Worm (Caenorhabditis elegans) whole organism, L4 larva: ENCODE data around the gene C18H7.11.
A peak's percentile ranks its signal among the peaks of the same experiment; 100 is the strongest.

Source experiments
- D1046.2 ChIP-seq: fragments of 200-800 bp; sonication (Bioruptor generic); IDR thresholded peaks from 2 replicates; pipeline ENCODE4 v1.3.6; 2022; ENCODE audit warnings: missing genetic modification characterization, missing compliant biosample characterization
- F37D6.2 ChIP-seq: sonication (generic microtip); optimal IDR thresholded peaks from 2 replicates; lab custom pipeline; 2016; ENCODE audit warnings: mild to moderate bottlenecking, missing genetic modification characterization, missing compliant biosample characterization
- F44E2.7 ChIP-seq: fragments of 200-800 bp; sonication (Bioruptor generic); IDR thresholded peaks from 2 replicates; pipeline ENCODE4 v2.1.2; 2022; ENCODE audit warnings: missing genetic modification characterization, missing compliant biosample characterization
- Y105C5A.15 ChIP-seq: fragments of 200-800 bp; sonication (Bioruptor generic); IDR thresholded peaks from 2 replicates; pipeline ENCODE4 v1.3.6; 2022; ENCODE audit warnings: missing genetic modification characterization, missing compliant biosample characterization
- Y48G9A.11 ChIP-seq: fragments of 200-800 bp; sonication (Bioruptor generic); IDR thresholded peaks from 2 replicates; pipeline ENCODE4 v1.3.6; 2022; ENCODE audit warnings: missing genetic modification reagents, missing genetic modification characterization, missing compliant biosample characterization
- aha-1 ChIP-seq: fragments of 150-350 bp; peaks from one replicate; lab custom pipeline; 2014; ENCODE audit warnings: missing biosample characterization, missing genetic modification characterization
- aly-2 ChIP-seq: sonication (generic microtip); optimal IDR thresholded peaks from 2 replicates; lab custom pipeline; 2018; ENCODE audit warnings: missing biosample characterization, missing genetic modification characterization
- arid-1 ChIP-seq: fragments of 200-800 bp; sonication (Bioruptor generic); conservative IDR thresholded peaks from 2 replicates; pipeline ENCODE4 v1.3.6; 2022; ENCODE audit warnings: missing genetic modification reagents, missing genetic modification characterization, missing compliant biosample characterization
- attf-4 ChIP-seq: sonication (generic microtip); optimal IDR thresholded peaks from 3 replicates; lab custom pipeline; 2017; ENCODE audit warnings: missing biosample characterization, missing genetic modification characterization
- ceh-28 ChIP-seq: fragments of 150-350 bp; optimal IDR thresholded peaks from 2 replicates; lab custom pipeline; 2014; ENCODE audit warnings: missing biosample characterization, missing genetic modification reagents, missing genetic modification characterization
- ceh-44 ChIP-seq: fragments of 200-800 bp; sonication (Bioruptor generic); IDR thresholded peaks from 2 replicates; pipeline ENCODE4 v1.3.6; 2022; ENCODE audit warnings: missing genetic modification reagents, missing genetic modification characterization, missing compliant biosample characterization
- ceh-82 ChIP-seq: sonication (generic microtip); optimal IDR thresholded peaks from 2 replicates; lab custom pipeline; 2017; ENCODE audit warnings: missing biosample characterization, missing genetic modification characterization
- daf-16 ChIP-seq, 3 experiments: sonication (generic microtip); optimal IDR thresholded peaks; 2 replicates each; lab custom pipeline; 2016 to 2017; ENCODE audit warnings: missing genetic modification characterization in 3 of 3, missing genetic modification reagents in 3 of 3, mild to moderate bottlenecking in 2 of 3, missing compliant biosample characterization in 2 of 3, missing biosample characterization in 1 of 3, moderate library complexity in 1 of 3
- dmd-9 ChIP-seq: fragments of 200-800 bp; sonication (Bioruptor generic); IDR thresholded peaks from 2 replicates; pipeline ENCODE4 v1.3.6; 2022; ENCODE audit warnings: missing genetic modification reagents, missing genetic modification characterization, missing compliant biosample characterization
- dve-1 ChIP-seq: sonication (generic microtip); optimal IDR thresholded peaks from 2 replicates; lab custom pipeline; 2017; ENCODE audit warnings: antibody characterized with exemption, mild to moderate bottlenecking, missing genetic modification characterization, missing compliant biosample characterization; ENCODE audit not compliant: insufficient read depth
- egl-27 ChIP-seq: sonication (generic microtip); optimal IDR thresholded peaks from 3 replicates; lab custom pipeline; 2017; ENCODE audit warnings: missing biosample characterization, missing genetic modification reagents, missing genetic modification characterization
- fkh-10 ChIP-seq: fragments of 150-350 bp; optimal IDR thresholded peaks from 2 replicates; lab custom pipeline; 2014; ENCODE audit warnings: missing biosample characterization, missing genetic modification reagents, missing genetic modification characterization
- hlh-11 ChIP-seq: fragments of 200-800 bp; sonication (Bioruptor generic); optimal IDR thresholded peaks from 2 replicates; lab custom pipeline; 2018; ENCODE audit warnings: mild to moderate bottlenecking, missing genetic modification characterization, missing compliant biosample characterization
- hlh-30 ChIP-seq: sonication (generic microtip); optimal IDR thresholded peaks from 2 replicates; lab custom pipeline; 2017; ENCODE audit warnings: antibody characterized with exemption, mild to moderate bottlenecking, missing genetic modification characterization, missing compliant biosample characterization; ENCODE audit not compliant: insufficient read depth
- lin-13 ChIP-seq: fragments of 150-350 bp; optimal IDR thresholded peaks from 2 replicates; lab custom pipeline; 2014; ENCODE audit warnings: missing biosample characterization, missing genetic modification reagents, missing genetic modification characterization
- lin-15B ChIP-seq: fragments of 150-350 bp; sonication (generic microtip); optimal IDR thresholded peaks from 3 replicates; lab custom pipeline; 2014; ENCODE audit warnings: missing biosample characterization, missing genetic modification characterization
- lin-39 ChIP-seq: fragments of 150-350 bp; optimal IDR thresholded peaks from 2 replicates; lab custom pipeline; 2014; ENCODE audit warnings: missing biosample characterization, missing genetic modification reagents, missing genetic modification characterization
- lir-3 ChIP-seq: sonication (generic microtip); optimal IDR thresholded peaks from 2 replicates; lab custom pipeline; 2016; ENCODE audit warnings: mild to moderate bottlenecking, missing genetic modification characterization, missing compliant biosample characterization
- lsy-2 ChIP-seq, 2 experiments: fragments of 150-350 bp in 1 of 2; sonication (generic microtip) in 1 of 2; optimal IDR thresholded peaks; 2 replicates each; lab custom pipeline; 2014 to 2017; ENCODE audit warnings: missing biosample characterization in 2 of 2, missing genetic modification characterization in 2 of 2
- madf-5 ChIP-seq, 2 experiments: fragments of 200-800 bp; sonication (Bioruptor generic); IDR thresholded peaks; 2 replicates each; pipeline ENCODE4 v1.3.6; 2022; ENCODE audit warnings: missing compliant biosample characterization in 2 of 2, missing genetic modification characterization in 2 of 2
- mep-1 ChIP-seq: fragments of 150-350 bp; sonication (generic microtip); optimal IDR thresholded peaks from 3 replicates; lab custom pipeline; 2014; ENCODE audit warnings: missing biosample characterization, missing genetic modification characterization
- nhr-10 ChIP-seq: fragments of 150-350 bp; optimal IDR thresholded peaks from 2 replicates; lab custom pipeline; 2014; ENCODE audit warnings: missing biosample characterization, missing genetic modification characterization
- nhr-102 ChIP-seq: sonication (generic microtip); optimal IDR thresholded peaks from 2 replicates; lab custom pipeline; 2016; ENCODE audit warnings: mild to moderate bottlenecking, missing genetic modification characterization, moderate library complexity, missing compliant biosample characterization
- nhr-11 ChIP-seq: fragments of 150-350 bp; optimal IDR thresholded peaks from 2 replicates; lab custom pipeline; 2014; ENCODE audit warnings: missing biosample characterization, missing genetic modification characterization
- nhr-41 ChIP-seq: fragments of 200-800 bp; sonication (Bioruptor generic); IDR thresholded peaks from 2 replicates; pipeline ENCODE4 v1.3.6; 2022; ENCODE audit warnings: missing genetic modification reagents, missing genetic modification characterization, missing compliant biosample characterization
- nhr-42 ChIP-seq: fragments of 200-800 bp; sonication (Bioruptor generic); IDR thresholded peaks from 2 replicates; pipeline ENCODE4 v1.3.6; 2022; ENCODE audit warnings: missing genetic modification characterization, missing compliant biosample characterization
- nhr-6 ChIP-seq: fragments of 150-350 bp; optimal IDR thresholded peaks from 2 replicates; lab custom pipeline; 2014; ENCODE audit warnings: missing biosample characterization, missing genetic modification characterization
- php-3 ChIP-seq: fragments of 200-800 bp; sonication (Bioruptor generic); IDR thresholded peaks from 2 replicates; pipeline ENCODE4 v1.3.6; 2022; ENCODE audit warnings: missing genetic modification reagents, missing genetic modification characterization, missing compliant biosample characterization
- rbr-2 ChIP-seq: sonication (generic microtip); optimal IDR thresholded peaks from 2 replicates; lab custom pipeline; 2016; ENCODE audit warnings: missing genotype, missing genetic modification characterization, missing compliant biosample characterization
- sdz-12 ChIP-seq: fragments of 200-800 bp; sonication (Bioruptor generic); optimal IDR thresholded peaks from 2 replicates; lab custom pipeline; 2018; ENCODE audit warnings: mild to moderate bottlenecking, missing genetic modification characterization, missing compliant biosample characterization
- set-16 ChIP-seq: fragments of 200-800 bp; sonication (Bioruptor generic); IDR thresholded peaks from 2 replicates; pipeline ENCODE4 v1.3.6; 2022; ENCODE audit warnings: missing genetic modification reagents, missing genetic modification characterization, missing compliant biosample characterization
- snpc-4 ChIP-seq: fragments of 150-350 bp; optimal IDR thresholded peaks from 2 replicates; lab custom pipeline; 2014; ENCODE audit warnings: missing biosample characterization, missing genetic modification characterization
- tra-1 ChIP-seq: fragments of 200-800 bp; sonication (Bioruptor generic); IDR thresholded peaks from 2 replicates; pipeline ENCODE4 v1.3.6; 2022; ENCODE audit warnings: missing genetic modification reagents, missing genetic modification characterization, missing compliant biosample characterization
- zag-1 ChIP-seq: fragments of 150-350 bp; optimal IDR thresholded peaks from 2 replicates; lab custom pipeline; 2014; ENCODE audit warnings: missing biosample characterization, missing genetic modification characterization

C18H7.11 gene

ce11 chrIV:606055-606454, 9.4 kb downstream of the C18H7.11 start, which contains the start of gene inx-18:
Gene inx-18 (plus strand): TSS chrIV:606355.
- TF ChIP-seq aha-1 (tag; lab: Kevin White, UChicago): peak; percentile 41
- TF ChIP-seq tra-1: no peak
- TF ChIP-seq D1046.2 (GFP tag; lab: Robert Waterston, UW): 0 out of 2 replicates have a peak, but pooled peaks have one; percentile 52

- TF ChIP-seq php-3 (GFP tag; lab: Robert Waterston, UW): no peak
- peak in 1 of 2 experiments; percentile 20 for TF ChIP-seq daf-16 (GFP tag; optimal IDR thresholded peaks at IDR 0.05; lab: Kevin White, UChicago)
- no peak for TF ChIP-seq daf-16 (tag; optimal IDR thresholded peaks at IDR 0.05; lab: Kevin White, UChicago)
- no peak for TF ChIP-seq nhr-102 (tag; lab: Kevin White, UChicago)
- TF ChIP-seq snpc-4 (tag; lab: Kevin White, UChicago): no peak
- TF ChIP-seq hlh-30 (tag; lab: Kevin White, UChicago): peak; percentile 20
- TF ChIP-seq set-16 (GFP tag; lab: Robert Waterston, UW): no peak
- no peak for TF ChIP-seq egl-27 (tag; lab: Kevin White, UChicago)
- TF ChIP-seq lin-39 (tag; lab: Kevin White, UChicago): no peak
- no peak for TF ChIP-seq nhr-41 (GFP tag; lab: Robert Waterston, UW)
- TF ChIP-seq aly-2 (tag; lab: Kevin White, UChicago): no peak
- TF ChIP-seq, all 104 proteins: peak for 2
Measured at ce11 chrIV:607628-608027, 10.9 kb downstream of the C18H7.11 start.

- TF ChIP-seq F44E2.7: no peak
- no peak for TF ChIP-seq lsy-2 (tag; optimal IDR thresholded peaks at IDR 0.05; lab: Kevin White, UChicago)
- TF ChIP-seq nhr-11 (tag; lab: Kevin White, UChicago): no peak
- no peak for TF ChIP-seq lin-13
- no peak for TF ChIP-seq attf-4 (tag; lab: Kevin White, UChicago)
- TF ChIP-seq lin-15B (tag; lab: Kevin White, UChicago): no peak
- no peak for TF ChIP-seq nhr-10 (tag; lab: Kevin White, UChicago)
- no peak for TF ChIP-seq fkh-10 (GFP tag; lab: Kevin White, UChicago)
- TF ChIP-seq dve-1 (tag; lab: Kevin White, UChicago): no peak
- TF ChIP-seq arid-1 (GFP tag; lab: Robert Waterston, UW): no peak
- TF ChIP-seq ceh-44 (GFP tag; lab: Robert Waterston, UW): no peak
- TF ChIP-seq nhr-41 (GFP tag; lab: Robert Waterston, UW): no peak
- no peak for TF ChIP-seq sdz-12 (GFP tag; lab: Kevin White, UChicago)
- no peak for TF ChIP-seq nhr-6 (tag; lab: Kevin White, UChicago)
- TF ChIP-seq madf-5 (GFP tag; IDR thresholded peaks at IDR 0.05; lab: Robert Waterston, UW): no peak
- TF ChIP-seq nhr-42 (GFP tag; lab: Robert Waterston, UW): no peak
- TF ChIP-seq lir-3 (tag; lab: Kevin White, UChicago): no peak
- no peak for TF ChIP-seq ceh-28 (tag; lab: Kevin White, UChicago)
- no peak for TF ChIP-seq Y48G9A.11
- no peak for TF ChIP-seq F37D6.2 (tag; lab: Kevin White, UChicago)
Measured at ce11 chrIV:613155-613554, 16.5 kb downstream of the C18H7.11 start.

- TF ChIP-seq egl-27 (tag; lab: Kevin White, UChicago): no peak
- no peak for TF ChIP-seq mep-1 (tag; lab: Kevin White, UChicago)
- TF ChIP-seq ceh-82: no peak
- no peak for TF ChIP-seq dmd-9 (GFP tag; lab: Robert Waterston, UW)
- TF ChIP-seq Y105C5A.15 (GFP tag; lab: Robert Waterston, UW): no peak
- no peak for TF ChIP-seq zag-1 (tag; lab: Kevin White, UChicago)
- TF ChIP-seq hlh-11 (tag; lab: Kevin White, UChicago): no peak
- TF ChIP-seq rbr-2 (tag; lab: Kevin White, UChicago): no peak
- TF ChIP-seq aly-2 (tag; lab: Kevin White, UChicago): no peak
- TF ChIP-seq nhr-11 (tag; lab: Kevin White, UChicago): no peak
Measured at ce11 chrIV:615244-615643, 18.5 kb downstream of the C18H7.11 start, which contains the start of gene C18H7.1. Gene C18H7.1 (plus strand): TSS chrIV:615544.
